Worm (Caenorhabditis elegans): ENCODE data around the gene knl-1.
A peak's percentile ranks its signal among the peaks of the same experiment; 100 is the strongest.

The knl-1 gene

ce11 chrIII:8202754-8203153 is 47.7 kb upstream of the knl-1 start, which contains the start of gene snb-5:
Gene snb-5 (plus strand): TSS chrIII:8203054.
- TF ChIP-seq lin-13 (GFP tag; optimal IDR thresholded peaks at IDR 0.05) (no peak), nhr-77 (tag; optimal IDR thresholded peaks at IDR 0.05) (no peak), nhr-11 (tag; optimal IDR thresholded peaks at IDR 0.05) (no peak), F13H6.1 (tag; optimal IDR thresholded peaks at IDR 0.05) (no peak), crh-2 (tag; optimal IDR thresholded peaks at IDR 0.05) (no peak), nhr-23 (tag; optimal IDR thresholded peaks at IDR 0.05) (no peak), R02D3.7 (tag; optimal IDR thresholded peaks at IDR 0.05) (no peak), nhr-12 (tag; optimal IDR thresholded peaks at IDR 0.05) (no peak), mab-5 (tag; optimal IDR thresholded peaks at IDR 0.05) (no peak), sma-9 (GFP tag; optimal IDR thresholded peaks at IDR 0.05) (no peak), sma-9 (tag; optimal IDR thresholded peaks at IDR 0.05) (no peak), dmd-4 (tag; optimal IDR thresholded peaks at IDR 0.05) (no peak), fos-1 (tag; optimal IDR thresholded peaks at IDR 0.05) (no peak), peb-1 (tag; optimal IDR thresholded peaks at IDR 0.05) (no peak)

- TF ChIP-seq lin-11 (tag; optimal IDR thresholded peaks at IDR 0.05) = no peak
- TF ChIP-seq crh-2 (tag; optimal IDR thresholded peaks at IDR 0.05) = no peak
- TF ChIP-seq nhr-237 (tag; optimal IDR thresholded peaks at IDR 0.05) = no peak
- no peak for TF ChIP-seq gmeb-1 (tag; optimal IDR thresholded peaks at IDR 0.05)
- TF ChIP-seq nhr-25 (tag; optimal IDR thresholded peaks at IDR 0.05) = no peak
- no peak for TF ChIP-seq mbf-1 (tag; optimal IDR thresholded peaks at IDR 0.05)
- no peak for TF ChIP-seq ceh-82 (tag; optimal IDR thresholded peaks at IDR 0.05)
- no peak for TF ChIP-seq unc-62 (GFP tag; optimal IDR thresholded peaks at IDR 0.05)
- TF ChIP-seq zag-1 (tag; optimal IDR thresholded peaks at IDR 0.05) = no peak
- TF ChIP-seq C34F6.9 (tag; optimal IDR thresholded peaks at IDR 0.05) = no peak
- no peak for TF ChIP-seq sma-3 (GFP tag; optimal IDR thresholded peaks at IDR 0.05)
- TF ChIP-seq nhr-11 (tag; optimal IDR thresholded peaks at IDR 0.05) = no peak
These were observed 40.7 kb upstream of the knl-1 start, which contains the start of gene C30A5.10 for ce11 chrIII:8209775-8210174. Gene C30A5.10 (minus strand): TSS chrIII:8209875.

ce11 chrIII:8211562-8211961 is 38.9 kb upstream of the knl-1 start:
- TF ChIP-seq nhr-129 (tag; optimal IDR thresholded peaks at IDR 0.05) = peak; percentile 14
- TF ChIP-seq nhr-6 (tag; optimal IDR thresholded peaks at IDR 0.05) = no peak
- peak in 1 of 2 experiments; percentile 54 for TF ChIP-seq lsy-2 (tag; optimal IDR thresholded peaks at IDR 0.05)
- TF ChIP-seq unc-55 (GFP tag; optimal IDR thresholded peaks at IDR 0.05) = peak; percentile 49
- TF ChIP-seq C34F6.9 (tag; optimal IDR thresholded peaks at IDR 0.05) = peak; percentile 17

- TF ChIP-seq unc-55 (GFP tag; optimal IDR thresholded peaks at IDR 0.05) (peak; percentile 4), crh-2 (tag; optimal IDR thresholded peaks at IDR 0.05) (no peak)
These were observed 34.2 kb upstream of the knl-1 start, which contains the start of gene unc-86 for ce11 chrIII:8216224-8216623. Gene unc-86 (minus strand): TSS chrIII:8216336.

ce11 chrIII:8217919-8218318 is 32.5 kb upstream of the knl-1 start, which contains the start of gene C30A5.16:
Gene C30A5.16 (plus strand): TSS chrIII:8218219.
- TF ChIP-seq nhr-10 (tag; optimal IDR thresholded peaks at IDR 0.05) (no peak), nhr-12 (tag; optimal IDR thresholded peaks at IDR 0.05) (no peak), gmeb-1 (tag; optimal IDR thresholded peaks at IDR 0.05) (no peak), fos-1 (tag; optimal IDR thresholded peaks at IDR 0.05) (no peak), dmd-4 (tag; optimal IDR thresholded peaks at IDR 0.05) (no peak), mab-5 (tag; optimal IDR thresholded peaks at IDR 0.05) (no peak), unc-62 (GFP tag; optimal IDR thresholded peaks at IDR 0.05) (no peak), lin-39 (tag; optimal IDR thresholded peaks at IDR 0.05) (no peak), ztf-11 (tag; optimal IDR thresholded peaks at IDR 0.05) (no peak), mbf-1 (tag; optimal IDR thresholded peaks at IDR 0.05) (no peak), snpc-4 (tag; optimal IDR thresholded peaks at IDR 0.05) (no peak), ceh-82 (tag; optimal IDR thresholded peaks at IDR 0.05) (no peak), unc-55 (GFP tag; optimal IDR thresholded peaks at IDR 0.05) (no peak), ama-1 (optimal IDR thresholded peaks at IDR 0.05) (no peak), F13H6.1 (tag; optimal IDR thresholded peaks at IDR 0.05) (no peak), nhr-77 (tag; optimal IDR thresholded peaks at IDR 0.05) (no peak), nhr-237 (tag; optimal IDR thresholded peaks at IDR 0.05) (no peak)

ce11 chrIII:8220081-8220480 is 30.4 kb upstream of the knl-1 start:
- TF ChIP-seq lsy-2 (tag; optimal IDR thresholded peaks at IDR 0.05) (no peak), C34F6.9 (tag; optimal IDR thresholded peaks at IDR 0.05) (no peak), skn-1 (tag; optimal IDR thresholded peaks at IDR 0.05) (no peak), ceh-82 (tag; optimal IDR thresholded peaks at IDR 0.05) (no peak), blmp-1 (tag; optimal IDR thresholded peaks at IDR 0.05; ENCODE audit: insufficient read depth) (no peak), lin-39 (tag; optimal IDR thresholded peaks at IDR 0.05) (no peak), F13H6.1 (tag; optimal IDR thresholded peaks at IDR 0.05) (no peak), mdl-1 (tag; optimal IDR thresholded peaks at IDR 0.05) (no peak), Y55F3AM.14 (GFP tag; optimal IDR thresholded peaks at IDR 0.05) (no peak), gmeb-1 (tag; optimal IDR thresholded peaks at IDR 0.05) (no peak), mbf-1 (tag; optimal IDR thresholded peaks at IDR 0.05) (no peak), sma-3 (GFP tag; optimal IDR thresholded peaks at IDR 0.05) (no peak), sem-4 (tag; optimal IDR thresholded peaks at IDR 0.05) (no peak)

All from whole organism, L2 larva.